Worm (Caenorhabditis elegans): Measurements from ENCODE around the gene exp-1.

DNA sequence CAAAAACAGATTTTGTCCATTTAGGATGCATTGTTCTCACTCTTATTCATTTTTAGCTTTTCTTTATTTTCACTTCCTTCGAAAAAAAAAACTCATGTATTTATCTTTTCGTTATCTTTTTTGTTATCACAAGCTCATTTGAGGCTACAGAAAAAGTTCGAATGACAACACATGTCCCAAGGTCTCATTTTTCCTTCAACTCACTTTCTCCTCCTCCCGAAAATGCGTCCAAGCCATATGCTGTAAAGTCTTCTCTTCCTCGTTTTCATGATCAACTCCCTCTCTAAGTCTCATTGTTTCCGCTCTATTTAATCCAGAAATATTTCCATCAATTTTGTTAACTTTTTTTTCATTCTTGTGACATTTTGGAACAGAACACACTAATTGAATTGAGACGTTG, 20.4 kb upstream of the exp-1 start:
- TF ChIP-seq elt-2 (tag; optimal IDR thresholded peaks at IDR 0.05) (no peak), K02D7.2 (tag; optimal IDR thresholded peaks at IDR 0.05) (no peak), sox-4 (tag; optimal IDR thresholded peaks at IDR 0.05) (no peak), nhr-232 (tag; optimal IDR thresholded peaks at IDR 0.05) (no peak), pros-1 (tag; optimal IDR thresholded peaks at IDR 0.05) (no peak), ceh-30 (tag; optimal IDR thresholded peaks at IDR 0.05) (no peak), hlh-30 (tag; optimal IDR thresholded peaks at IDR 0.05; ENCODE audit: insufficient read depth) (no peak)

All from whole organism, late embryonic.